Worm (Caenorhabditis elegans): ENCODE results near the gene pqn-80.

ce11 chrIII:12595640-12596039, 30.7 kb upstream of the pqn-80 start:
- TF ChIP-seq ama-1 (optimal IDR thresholded peaks at IDR 0.05) (no peak), hnd-1 (tag; optimal IDR thresholded peaks at IDR 0.05) (no peak), F13C5.2 (tag; optimal IDR thresholded peaks at IDR 0.05) (no peak), tbx-11 (GFP tag; IDR thresholded peaks at IDR 0.05) (no peak), ets-7 (tag; optimal IDR thresholded peaks at IDR 0.05) (no peak), pes-1 (GFP tag; IDR thresholded peaks at IDR 0.05) (no peak), B0310.2 (tag; optimal IDR thresholded peaks at IDR 0.05) (no peak), flt-1 (GFP tag; IDR thresholded peaks at IDR 0.05) (no peak), scrt-1 (GFP tag; IDR thresholded peaks at IDR 0.05) (no peak), ceh-13 (GFP tag; optimal IDR thresholded peaks at IDR 0.05) (no peak), hmbx-1 (tag; optimal IDR thresholded peaks at IDR 0.05) (no peak), sea-1 (GFP tag; conservative IDR thresholded peaks at IDR 0.05) (no peak), aly-1 (tag; optimal IDR thresholded peaks at IDR 0.05) (no peak), hmg-4 (GFP tag; optimal IDR thresholded peaks at IDR 0.05) (no peak)

Measured in whole organism, early embryonic.